Worm (Caenorhabditis elegans) whole organism, early embryonic: ENCODE data around the gene clec-257.

ENCODE experiments used
- ama-1 ChIP-seq: fragments of 150-350 bp; optimal IDR thresholded peaks from 2 replicates; lab custom pipeline; 2014
- flt-1 ChIP-seq: fragments of 200-800 bp; sonication (Bioruptor generic); IDR thresholded peaks from 2 replicates; pipeline ENCODE4 v1.3.6; 2022; ENCODE audit warnings: missing genetic modification characterization, missing compliant biosample characterization
- hmg-4 ChIP-seq: fragments of 200-800 bp; sonication (Bioruptor generic); optimal IDR thresholded peaks from 2 replicates; lab custom pipeline; 2018; ENCODE audit warnings: mild to moderate bottlenecking, missing genetic modification characterization, missing compliant biosample characterization
- pes-1 ChIP-seq: fragments of 200-800 bp; sonication (Bioruptor generic); IDR thresholded peaks from 2 replicates; pipeline ENCODE4 v1.3.6; 2022; ENCODE audit warnings: missing genetic modification reagents, missing genetic modification characterization, missing compliant biosample characterization
- tbx-11 ChIP-seq: fragments of 200-800 bp; sonication (Bioruptor generic); IDR thresholded peaks from 2 replicates; pipeline ENCODE4 v1.3.6; 2022; ENCODE audit warnings: missing genetic modification characterization, missing compliant biosample characterization

- TF ChIP-seq tbx-11 (GFP tag; lab: Robert Waterston, UW) = no peak
- no peak for TF ChIP-seq ama-1 (lab: Kevin White, UChicago)
- TF ChIP-seq hmg-4 (GFP tag; lab: Kevin White, UChicago) = no peak
- no peak for TF ChIP-seq pes-1
- TF ChIP-seq flt-1 (GFP tag; lab: Robert Waterston, UW) = no peak
Measured at ce11 chrV:18803260-18803659, 30.4 kb downstream of the clec-257 start, which contains the start of gene C54E10.10.
